Fruit fly (Drosophila melanogaster): Measurements from ENCODE around the gene Ptpmeg2.

The Ptpmeg2 gene

DNA sequence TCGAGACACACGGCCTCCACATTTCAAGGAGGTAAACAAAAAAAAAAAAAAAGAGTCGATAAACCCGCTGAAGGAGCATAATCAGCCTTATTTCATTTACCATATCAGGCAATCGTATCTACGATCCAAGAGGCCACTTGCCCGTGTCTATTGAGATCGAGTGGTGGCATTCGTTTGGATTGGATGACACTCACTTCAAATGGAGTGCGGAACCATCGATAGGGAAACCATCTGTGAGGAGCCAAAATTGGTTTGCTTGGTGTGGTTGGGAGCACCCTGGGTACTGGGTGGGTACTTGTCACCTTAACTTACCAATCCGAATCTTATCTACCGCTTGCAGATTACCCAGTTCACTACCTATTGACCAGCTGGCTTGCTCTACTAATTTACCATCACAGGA is 4.7 kb upstream of the Ptpmeg2 start:
- TF ChIP-seq gl (tag; optimal IDR thresholded peaks at IDR 0.05), result no peak
- TF ChIP-seq CG8301 (tag; optimal IDR thresholded peaks at IDR 0.05), result no peak
- TF ChIP-seq CG15710 (tag; optimal IDR thresholded peaks at IDR 0.05), result no peak
- no peak for TF ChIP-seq CG9948 (tag; optimal IDR thresholded peaks at IDR 0.05)
- TF ChIP-seq CG13204 (GFP tag; optimal IDR thresholded peaks at IDR 0.05), result no peak
- no peak for TF ChIP-seq Ets98B (GFP tag; IDR thresholded peaks at IDR 0.05)
- no peak for TF ChIP-seq EcR (GFP tag; optimal IDR thresholded peaks at IDR 0.05)
- TF ChIP-seq Pif1B (GFP tag; optimal IDR thresholded peaks at IDR 0.05), result no peak
- TF ChIP-seq Snoo (tag; optimal IDR thresholded peaks at IDR 0.05), result no peak
- no peak for TF ChIP-seq CG12605 (GFP tag; IDR thresholded peaks at IDR 0.05)
- no peak for TF ChIP-seq fd96Ca (GFP tag; IDR thresholded peaks at IDR 0.05)
- no peak for TF ChIP-seq rn (GFP tag; IDR thresholded peaks at IDR 0.05)

DNA sequence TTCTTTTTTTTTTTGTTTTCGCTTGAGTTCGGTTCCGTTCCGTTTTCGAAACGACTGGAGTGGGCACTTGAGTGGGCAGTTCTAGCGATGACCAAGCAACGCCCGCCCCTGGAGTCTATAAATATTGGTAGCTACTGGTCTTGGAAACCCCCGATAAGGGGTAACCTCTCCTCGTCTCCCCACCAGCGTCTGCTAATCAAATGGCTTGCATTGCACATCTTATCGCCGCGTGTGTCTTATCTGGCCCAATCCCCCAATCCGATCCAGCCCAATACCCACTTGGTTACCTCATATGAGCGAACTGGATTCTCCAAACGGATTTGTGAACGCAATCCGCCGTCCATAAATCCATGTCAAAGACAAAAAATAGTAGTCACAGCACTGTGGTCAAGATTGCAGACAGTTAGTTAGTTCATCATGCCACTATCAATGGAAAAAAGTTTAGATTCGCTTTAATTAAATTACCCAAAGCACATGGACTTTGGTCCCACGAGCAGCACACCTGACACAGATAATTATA is 3.9 kb upstream of the Ptpmeg2 start, which contains the start of gene CG3106:
Gene CG3106, minus strand, starts transcription at position 107 of the 520 bp plus-strand sequence.
- no peak for TF ChIP-seq fd96Ca (GFP tag; IDR thresholded peaks at IDR 0.05)
- TF ChIP-seq D1 (tag; optimal IDR thresholded peaks at IDR 0.05), result no peak
- TF ChIP-seq CG12605 (GFP tag; IDR thresholded peaks at IDR 0.05), result no peak
- no peak for TF ChIP-seq CG8159 (tag; optimal IDR thresholded peaks at IDR 0.05)
- TF ChIP-seq CG17806 (tag; optimal IDR thresholded peaks at IDR 0.05), result no peak
- TF ChIP-seq CG10348 (GFP tag; IDR thresholded peaks at IDR 0.05), result no peak
- TF ChIP-seq CG15710 (tag; optimal IDR thresholded peaks at IDR 0.05), result no peak
- TF ChIP-seq Snoo (tag; optimal IDR thresholded peaks at IDR 0.05), result no peak
- no peak for TF ChIP-seq Pif1A (GFP tag; optimal IDR thresholded peaks at IDR 0.05)
- no peak for TF ChIP-seq CG32121 (GFP tag; IDR thresholded peaks at IDR 0.05)
- TF ChIP-seq EcR (GFP tag; optimal IDR thresholded peaks at IDR 0.05), result no peak
- no peak for TF ChIP-seq CG8301 (tag; optimal IDR thresholded peaks at IDR 0.05)
- TF ChIP-seq CG13204 (GFP tag; optimal IDR thresholded peaks at IDR 0.05), result no peak

DNA sequence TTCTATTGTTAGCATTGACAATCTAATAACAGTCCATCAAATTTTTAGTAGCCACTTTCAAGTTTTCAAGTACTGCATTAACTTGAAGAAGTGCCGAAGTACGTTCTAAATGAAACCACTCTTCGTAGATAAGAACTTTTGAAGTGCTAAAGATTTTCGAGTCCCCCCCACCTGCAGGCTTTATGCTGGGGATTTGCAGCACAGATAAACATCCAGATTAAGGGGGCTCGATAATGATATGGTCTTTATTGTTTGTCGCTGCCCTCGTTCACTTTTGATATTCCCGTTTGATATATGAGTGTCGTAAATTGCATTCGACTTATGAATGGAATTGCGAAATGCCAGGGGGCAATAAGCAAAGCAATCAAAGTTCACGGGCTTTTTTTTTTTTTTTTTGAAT is 2.5 kb upstream of the Ptpmeg2 start:
- no peak for TF ChIP-seq gl (tag; optimal IDR thresholded peaks at IDR 0.05)
- TF ChIP-seq rn (GFP tag; IDR thresholded peaks at IDR 0.05), result no peak
- TF ChIP-seq CG14655 (GFP tag; optimal IDR thresholded peaks at IDR 0.05), result no peak
- TF ChIP-seq CG17806 (tag; optimal IDR thresholded peaks at IDR 0.05), result no peak
- TF ChIP-seq Pif1A (GFP tag; optimal IDR thresholded peaks at IDR 0.05), result no peak
- TF ChIP-seq CG8301 (tag; optimal IDR thresholded peaks at IDR 0.05), result no peak
- TF ChIP-seq Pif1B (GFP tag; optimal IDR thresholded peaks at IDR 0.05), result no peak
- TF ChIP-seq Snoo (tag; optimal IDR thresholded peaks at IDR 0.05), result no peak
- no peak for TF ChIP-seq CG34367 (tag; optimal IDR thresholded peaks at IDR 0.05)
- no peak for TF ChIP-seq CG8159 (tag; optimal IDR thresholded peaks at IDR 0.05)
- no peak for TF ChIP-seq CG15710 (tag; optimal IDR thresholded peaks at IDR 0.05)
- TF ChIP-seq CG12605 (GFP tag; IDR thresholded peaks at IDR 0.05), result no peak
- TF ChIP-seq EcR (GFP tag; optimal IDR thresholded peaks at IDR 0.05), result no peak
- no peak for TF ChIP-seq CG9948 (tag; optimal IDR thresholded peaks at IDR 0.05)
- no peak for TF ChIP-seq CG32121 (GFP tag; IDR thresholded peaks at IDR 0.05)
- TF ChIP-seq fd96Ca (GFP tag; IDR thresholded peaks at IDR 0.05), result no peak
- no peak for TF ChIP-seq Ets98B (GFP tag; IDR thresholded peaks at IDR 0.05)

DNA sequence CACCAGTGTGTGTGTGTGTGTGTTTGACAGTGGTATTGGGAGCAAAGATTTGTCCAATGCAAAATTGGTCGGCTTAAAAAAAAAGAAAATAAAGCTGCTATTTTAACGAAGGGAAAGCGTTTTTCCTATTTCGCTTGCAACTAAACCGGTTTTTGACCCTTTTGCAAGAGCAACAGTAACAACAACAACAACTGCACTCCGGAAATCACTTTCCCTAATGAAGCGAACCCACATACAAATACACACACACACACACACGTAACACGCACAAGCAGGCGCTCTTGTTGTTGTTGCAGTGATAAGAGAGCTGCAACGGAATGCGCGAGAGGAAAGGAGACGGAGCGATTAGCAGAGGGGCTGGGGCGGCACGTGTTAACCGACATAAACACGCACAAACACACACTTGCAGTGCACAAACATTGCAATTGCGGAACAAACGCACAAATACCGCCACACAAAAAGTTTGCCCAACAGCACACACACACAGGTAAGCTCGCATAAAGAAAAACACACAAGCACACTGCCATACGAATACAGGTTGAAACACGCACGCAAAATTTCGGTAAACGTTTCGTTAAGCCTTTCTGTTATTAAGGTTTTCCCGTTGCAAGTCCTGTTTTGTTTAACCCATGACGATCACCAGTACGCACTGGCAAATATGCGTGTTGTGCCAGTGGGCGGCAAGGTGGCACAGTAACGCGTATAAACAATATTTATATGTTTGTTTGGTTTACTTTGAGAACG is 678 bp downstream of the Ptpmeg2 start:
- TF ChIP-seq CG15710 (tag; optimal IDR thresholded peaks at IDR 0.05), result no peak
- no peak for TF ChIP-seq Pif1B (GFP tag; optimal IDR thresholded peaks at IDR 0.05)
- TF ChIP-seq CG8301 (tag; optimal IDR thresholded peaks at IDR 0.05), result no peak
- TF ChIP-seq CG32121 (GFP tag; IDR thresholded peaks at IDR 0.05), result peak; percentile 31; the same call in 1 of the 2 replicates
- peak; percentile 3 for TF ChIP-seq Snoo (tag; optimal IDR thresholded peaks at IDR 0.05)
- TF ChIP-seq CG8159 (tag; optimal IDR thresholded peaks at IDR 0.05), result no peak
- TF ChIP-seq CG13204 (GFP tag; optimal IDR thresholded peaks at IDR 0.05), result peak; percentile 17
- peak; percentile 63 for TF ChIP-seq EcR (GFP tag; optimal IDR thresholded peaks at IDR 0.05)
- TF ChIP-seq Ets98B (GFP tag; IDR thresholded peaks at IDR 0.05), result no peak; the same call in 1 of the 2 replicates
- peak; percentile 19; the same call in 1 of the 2 replicates for TF ChIP-seq CG12605 (GFP tag; IDR thresholded peaks at IDR 0.05)
- TF ChIP-seq gl (tag; optimal IDR thresholded peaks at IDR 0.05), result no peak
- no peak for TF ChIP-seq CG14655 (GFP tag; optimal IDR thresholded peaks at IDR 0.05)
- peak; percentile 48; the same call in 1 of the 3 replicates for TF ChIP-seq CG4496 (GFP tag; IDR thresholded peaks at IDR 0.05)
- no peak for TF ChIP-seq D1 (tag; optimal IDR thresholded peaks at IDR 0.05)
- no peak for TF ChIP-seq CG10348 (GFP tag; IDR thresholded peaks at IDR 0.05)
- TF ChIP-seq CG34367 (tag; optimal IDR thresholded peaks at IDR 0.05), result no peak
- no peak for TF ChIP-seq CG9948 (tag; optimal IDR thresholded peaks at IDR 0.05)
- TF ChIP-seq CG17806 (tag; optimal IDR thresholded peaks at IDR 0.05), result no peak
- peak; percentile 52; the same call in 1 of the 3 replicates for TF ChIP-seq fd96Ca (GFP tag; IDR thresholded peaks at IDR 0.05)
- TF ChIP-seq Pif1A (GFP tag; optimal IDR thresholded peaks at IDR 0.05), result peak; percentile 4

DNA sequence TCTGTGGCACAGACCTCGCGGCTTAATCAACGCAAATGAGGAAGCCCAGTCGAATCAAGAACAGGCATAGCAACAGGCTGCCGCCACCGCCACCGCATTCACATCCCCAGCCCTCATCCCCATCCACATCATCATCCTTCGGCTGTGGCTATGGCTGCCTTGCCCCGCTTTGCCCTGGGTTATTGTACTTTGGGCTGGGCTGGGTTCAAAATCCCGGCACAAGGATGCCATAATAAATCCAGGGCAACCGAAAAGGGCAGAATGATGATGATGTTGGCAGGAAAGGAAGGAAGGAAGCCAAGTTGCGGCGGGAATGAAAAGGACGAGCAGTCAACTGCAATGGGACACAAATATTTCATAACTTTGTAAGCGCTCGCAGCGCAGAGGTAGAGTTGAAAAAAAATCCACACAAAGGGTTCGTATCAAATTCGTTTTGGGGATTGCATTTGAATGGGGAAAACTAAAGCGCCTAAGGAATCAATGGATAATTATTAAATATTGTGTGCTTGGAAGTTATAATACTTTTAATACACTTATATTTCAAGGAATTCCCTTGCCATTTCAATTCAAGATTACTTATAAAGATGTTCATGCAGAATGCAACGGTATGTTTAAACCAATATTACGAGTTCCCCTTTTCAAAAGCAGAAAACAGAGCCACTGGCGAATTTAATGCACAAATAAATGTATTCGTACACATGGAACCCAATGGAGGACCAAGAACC is 2.8 kb downstream of the Ptpmeg2 start:
- TF ChIP-seq Ets98B (GFP tag; IDR thresholded peaks at IDR 0.05) (no peak), D1 (tag; optimal IDR thresholded peaks at IDR 0.05) (peak; percentile 30), fd96Ca (GFP tag; IDR thresholded peaks at IDR 0.05) (no peak), CG32121 (GFP tag; IDR thresholded peaks at IDR 0.05) (no peak), CG10348 (GFP tag; IDR thresholded peaks at IDR 0.05) (no peak), Pif1B (GFP tag; optimal IDR thresholded peaks at IDR 0.05) (no peak), CG14655 (GFP tag; optimal IDR thresholded peaks at IDR 0.05) (peak; percentile 34), CG17806 (tag; optimal IDR thresholded peaks at IDR 0.05) (peak; percentile 60), CG8159 (tag; optimal IDR thresholded peaks at IDR 0.05) (peak; percentile 81), Snoo (tag; optimal IDR thresholded peaks at IDR 0.05) (peak; percentile 32), EcR (GFP tag; optimal IDR thresholded peaks at IDR 0.05) (peak; percentile 92), CG34367 (tag; optimal IDR thresholded peaks at IDR 0.05) (peak; percentile 45), CG12605 (GFP tag; IDR thresholded peaks at IDR 0.05) (no peak; the same call in 1 of the 2 replicates), Pif1A (GFP tag; optimal IDR thresholded peaks at IDR 0.05) (peak; percentile 58), CG13204 (GFP tag; optimal IDR thresholded peaks at IDR 0.05) (no peak), CG9948 (tag; optimal IDR thresholded peaks at IDR 0.05) (peak; percentile 55), CG15710 (tag; optimal IDR thresholded peaks at IDR 0.05) (peak; percentile 76), gl (tag; optimal IDR thresholded peaks at IDR 0.05) (no peak)

Data from whole organism, pupa.